In the genomic region with DNA sequence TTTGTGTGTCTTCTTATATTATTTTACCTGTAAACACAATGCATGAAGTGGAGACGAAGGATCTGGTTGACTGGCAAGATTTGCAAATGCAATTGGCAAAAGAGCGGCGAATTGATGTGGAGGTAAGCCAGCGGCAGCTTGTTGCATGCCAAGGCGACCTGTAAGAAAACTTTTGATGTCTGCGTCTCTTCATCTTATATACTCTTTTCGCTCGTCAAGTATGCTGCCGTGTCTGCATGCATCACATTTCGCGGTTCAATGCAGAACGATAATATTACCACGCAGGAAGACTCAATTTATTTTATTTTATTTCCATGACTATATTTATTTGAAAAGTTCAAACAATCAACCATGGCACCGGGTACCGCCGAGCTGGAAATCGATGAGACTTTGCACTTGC, we compare ENCODE assay signal across 8 worm cellular contexts.
TF ChIP-seq lines count a peak whose summit lies in the region.

TSS of gene vps-33.2 (plus strand) at position 244 of the 400 bp plus-strand sequence.

TF ChIP-seq in whole organism, L1 larva, 84 proteins besides CTCF, POLR2A, EP300 and RAD21 (continues in another document):
- no peak for TF ChIP-seq ceh-88 (GFP tag; IDR thresholded peaks at IDR 0.05; lab: Robert Waterston, UW)
- peak; percentile 63 for TF ChIP-seq tbx-2 (tag; optimal IDR thresholded peaks at IDR 0.05; lab: Kevin White, UChicago)
- TF ChIP-seq zip-4 (GFP tag; optimal IDR thresholded peaks at IDR 0.05; lab: Kevin White, UChicago) = no peak
- TF ChIP-seq nhr-76 (tag; optimal IDR thresholded peaks at IDR 0.05; lab: Kevin White, UChicago) = no peak
- TF ChIP-seq nhr-90 (tag; optimal IDR thresholded peaks at IDR 0.05; lab: Kevin White, UChicago; ENCODE audit: poor library complexity) = peak; percentile 0
- peak; percentile 55 to 61 for TF ChIP-seq lsy-2 (tag; optimal IDR thresholded peaks at IDR 0.05; lab: Kevin White, UChicago)
- peak; percentile 95 for TF ChIP-seq F16B12.6 (tag; optimal IDR thresholded peaks at IDR 0.05; lab: Kevin White, UChicago)
- peak; percentile 25 for TF ChIP-seq pag-3 (tag; optimal IDR thresholded peaks at IDR 0.05; lab: Kevin White, UChicago; ENCODE audit: borderline replicate concordance, insufficient read depth)
- TF ChIP-seq ceh-63 (GFP tag; optimal IDR thresholded peaks at IDR 0.05; lab: Kevin White, UChicago) = no peak
- no peak for TF ChIP-seq sptf-1 (tag; optimal IDR thresholded peaks at IDR 0.05; lab: Kevin White, UChicago)

TF ChIP-seq in whole organism, L2 larva, 48 proteins besides CTCF, POLR2A, EP300 and RAD21 (continues in another document):
- TF ChIP-seq sma-3 (GFP tag; optimal IDR thresholded peaks at IDR 0.05; lab: Kevin White, UChicago) (peak; percentile 20), ztf-4 (tag; optimal IDR thresholded peaks at IDR 0.05; lab: Kevin White, UChicago) (no peak), egl-27 (tag; optimal IDR thresholded peaks at IDR 0.05; lab: Kevin White, UChicago) (no peak), sma-9 (GFP tag; optimal IDR thresholded peaks at IDR 0.05; lab: Kevin White, UChicago) (peak; percentile 58), sma-9 (tag; optimal IDR thresholded peaks at IDR 0.05; lab: Kevin White, UChicago) (no peak), sem-4 (tag; optimal IDR thresholded peaks at IDR 0.05; lab: Kevin White, UChicago) (no peak), ZK546.5 (tag; optimal IDR thresholded peaks at IDR 0.05; lab: Kevin White, UChicago) (no peak), mab-5 (tag; optimal IDR thresholded peaks at IDR 0.05; lab: Kevin White, UChicago) (no peak), snpc-4 (tag; optimal IDR thresholded peaks at IDR 0.05; lab: Kevin White, UChicago) (no peak), dmd-4 (tag; optimal IDR thresholded peaks at IDR 0.05; lab: Kevin White, UChicago) (no peak), nhr-10 (tag; optimal IDR thresholded peaks at IDR 0.05; lab: Kevin White, UChicago) (no peak), lin-39 (tag; optimal IDR thresholded peaks at IDR 0.05; lab: Kevin White, UChicago) (no peak)

TF ChIP-seq in whole organism, L3 larva, 47 proteins besides CTCF, POLR2A, EP300 and RAD21:
- no peak for TF ChIP-seq nhr-67 (tag; optimal IDR thresholded peaks at IDR 0.05; lab: Kevin White, UChicago)
- peak; percentile 19 for TF ChIP-seq elt-2 (tag; optimal IDR thresholded peaks at IDR 0.05; lab: Kevin White, UChicago)
- TF ChIP-seq lin-39 (tag; optimal IDR thresholded peaks at IDR 0.05; lab: Kevin White, UChicago) = peak; percentile 24
- peak; percentile 54 for TF ChIP-seq nfya-1 (tag; optimal IDR thresholded peaks at IDR 0.05; lab: Kevin White, UChicago; ENCODE audit: insufficient read depth)
- peak; percentile 3 for TF ChIP-seq nhr-25 (tag; optimal IDR thresholded peaks at IDR 0.05; lab: Kevin White, UChicago)
- peak; percentile 33 for TF ChIP-seq lsy-12 (tag; optimal IDR thresholded peaks at IDR 0.05; lab: Kevin White, UChicago)
- no peak for TF ChIP-seq fkh-2 (tag; optimal IDR thresholded peaks at IDR 0.05; lab: Kevin White, UChicago)
- TF ChIP-seq nhr-76 (tag; optimal IDR thresholded peaks at IDR 0.05; lab: Kevin White, UChicago) = no peak
- TF ChIP-seq hmg-11 (tag; optimal IDR thresholded peaks at IDR 0.05; lab: Kevin White, UChicago) = peak; percentile 80
- no peak for TF ChIP-seq ZK546.5 (tag; optimal IDR thresholded peaks at IDR 0.05; lab: Kevin White, UChicago)
- TF ChIP-seq nhr-23 (tag; optimal IDR thresholded peaks at IDR 0.05; lab: Kevin White, UChicago) = peak; percentile 9
TF ChIP-seq in whole organism, L3 larva: peak in this region for 7.

TF ChIP-seq in whole organism, L4 larva, 104 proteins besides CTCF, POLR2A, EP300 and RAD21 (continues in another document):
- TF ChIP-seq nhr-48 (tag; optimal IDR thresholded peaks at IDR 0.05; lab: Kevin White, UChicago) (no peak), dmd-8 (GFP tag; IDR thresholded peaks at IDR 0.05; lab: Robert Waterston, UW) (no peak), mep-1 (tag; optimal IDR thresholded peaks at IDR 0.05; lab: Kevin White, UChicago) (peak; percentile 1), mxl-3 (GFP tag; optimal IDR thresholded peaks at IDR 0.05; lab: Kevin White, UChicago) (no peak), mes-2 (tag; optimal IDR thresholded peaks at IDR 0.05; lab: Kevin White, UChicago; ENCODE audit: poor library complexity, severe bottlenecking) (peak; percentile 70), snpc-1.2 (GFP tag; IDR thresholded peaks at IDR 0.05; lab: Robert Waterston, UW) (no peak), nhr-237 (tag; optimal IDR thresholded peaks at IDR 0.05; lab: Kevin White, UChicago) (no peak), F49E8.2 (tag; optimal IDR thresholded peaks at IDR 0.05; lab: Kevin White, UChicago; ENCODE audit: borderline replicate concordance) (peak; percentile 20), daf-8 (GFP tag; IDR thresholded peaks at IDR 0.05; lab: Robert Waterston, UW) (no peak), snpc-4 (tag; optimal IDR thresholded peaks at IDR 0.05; lab: Kevin White, UChicago) (no peak), lir-3 (tag; optimal IDR thresholded peaks at IDR 0.05; lab: Kevin White, UChicago) (no peak)

TF ChIP-seq in whole organism, late embryonic, 69 proteins besides CTCF, POLR2A, EP300 and RAD21:
- peak; percentile 34 for TF ChIP-seq nfya-1 (tag; optimal IDR thresholded peaks at IDR 0.05; lab: Kevin White, UChicago)
- no peak for TF ChIP-seq ama-1 (optimal IDR thresholded peaks at IDR 0.05; lab: Kevin White, UChicago)
TF ChIP-seq in whole organism, late embryonic: peak in this region for 1.

TF ChIP-seq in whole organism, midembryonic, 9 proteins besides CTCF, POLR2A, EP300 and RAD21:
- TF ChIP-seq klf-2 (GFP tag; conservative IDR thresholded peaks at IDR 0.05; lab: Robert Waterston, UW) (no peak), ztf-23 (GFP tag; IDR thresholded peaks at IDR 0.05; lab: Robert Waterston, UW) (peak; percentile 75)
TF ChIP-seq in whole organism, midembryonic: peak in this region for 1.

TF ChIP-seq in whole organism, mixed stage, embryonic, 35 proteins besides CTCF, POLR2A, EP300 and RAD21:
- TF ChIP-seq nhr-12 (tag; optimal IDR thresholded peaks at IDR 0.05; lab: Kevin White, UChicago) (no peak), ceh-83 (GFP tag; optimal IDR thresholded peaks at IDR 0.05; lab: Kevin White, UChicago) (no peak), tbx-8 (GFP tag; optimal IDR thresholded peaks at IDR 0.05; lab: Kevin White, UChicago) (no peak), bed-3 (GFP tag; optimal IDR thresholded peaks at IDR 0.05; lab: Kevin White, UChicago) (no peak), lin-13 (tag; optimal IDR thresholded peaks at IDR 0.05; lab: Kevin White, UChicago) (peak; percentile 6), pha-4 (tag; optimal IDR thresholded peaks at IDR 0.05; lab: Kevin White, UChicago) (peak; percentile 42), ceh-39 (tag; optimal IDR thresholded peaks at IDR 0.05; lab: Kevin White, UChicago) (peak; percentile 19), mab-5 (tag; optimal IDR thresholded peaks at IDR 0.05; lab: Kevin White, UChicago) (no peak), ham-2 (GFP tag; optimal IDR thresholded peaks at IDR 0.05; lab: Kevin White, UChicago) (peak; percentile 79), nhr-28 (tag; optimal IDR thresholded peaks at IDR 0.05; lab: Kevin White, UChicago) (no peak), ztf-11 (tag; optimal IDR thresholded peaks at IDR 0.05; lab: Kevin White, UChicago) (no peak), lsy-2 (tag; optimal IDR thresholded peaks at IDR 0.05; lab: Kevin White, UChicago) (no peak), elt-3 (tag; optimal IDR thresholded peaks at IDR 0.05; lab: Kevin White, UChicago) (no peak), cnd-1 (tag; optimal IDR thresholded peaks at IDR 0.05; lab: Kevin White, UChicago) (peak; percentile 29)

TF ChIP-seq in whole organism, young adult, 124 proteins besides CTCF, POLR2A, EP300 and RAD21 (continues in another document):
- TF ChIP-seq mxl-1 (tag; optimal IDR thresholded peaks at IDR 0.05; lab: Kevin White, UChicago) = no peak
- no peak for TF ChIP-seq snpc-4 (GFP tag; optimal IDR thresholded peaks at IDR 0.05; lab: Kevin White, UChicago)
- peak in 1 of 4 experiments; percentile 4 for TF ChIP-seq snpc-4 (tag; optimal IDR thresholded peaks at IDR 0.05; lab: Kevin White, UChicago)
- TF ChIP-seq attf-6 (GFP tag; IDR thresholded peaks at IDR 0.05; lab: Robert Waterston, UW) = no peak
- TF ChIP-seq mel-28 (tag; optimal IDR thresholded peaks at IDR 0.05; lab: Kevin White, UChicago; ENCODE audit: borderline replicate concordance) = no peak
- no peak for TF ChIP-seq akir-1 (GFP tag; optimal IDR thresholded peaks at IDR 0.05; lab: Kevin White, UChicago)
- TF ChIP-seq let-526 (GFP tag; IDR thresholded peaks at IDR 0.05; lab: Robert Waterston, UW) = no peak
- TF ChIP-seq cebp-1 (GFP tag; IDR thresholded peaks at IDR 0.05; lab: Robert Waterston, UW) = no peak
- TF ChIP-seq cebp-1 (tag; optimal IDR thresholded peaks at IDR 0.05; lab: Kevin White, UChicago) = peak; percentile 41
- TF ChIP-seq nhr-90 (tag; optimal IDR thresholded peaks at IDR 0.05; lab: Kevin White, UChicago) = no peak
- no peak for TF ChIP-seq K11D2.4 (GFP tag; IDR thresholded peaks at IDR 0.05; lab: Robert Waterston, UW)
- peak; percentile 50 for TF ChIP-seq lsl-1 (GFP tag; optimal IDR thresholded peaks at IDR 0.05; lab: Kevin White, UChicago)
- TF ChIP-seq unc-62 (GFP tag; optimal IDR thresholded peaks at IDR 0.05; lab: Kevin White, UChicago) = no peak
- TF ChIP-seq lir-1 (GFP tag; conservative IDR thresholded peaks at IDR 0.05; lab: Robert Waterston, UW) = no peak
- TF ChIP-seq sea-2 (GFP tag; IDR thresholded peaks at IDR 0.05; lab: Robert Waterston, UW) = no peak
- TF ChIP-seq dox-1 (GFP tag; IDR thresholded peaks at IDR 0.05; lab: Robert Waterston, UW) = peak; percentile 38; the same call in 1 of the 2 replicates
- TF ChIP-seq Y53G8AR.9 (GFP tag; conservative IDR thresholded peaks at IDR 0.05; lab: Robert Waterston, UW) = no peak
- TF ChIP-seq ztf-26 (tag; optimal IDR thresholded peaks at IDR 0.05; lab: Kevin White, UChicago) = no peak
- TF ChIP-seq ZK185.1 (tag; optimal IDR thresholded peaks at IDR 0.05; lab: Kevin White, UChicago; ENCODE audit: poor library complexity, severe bottlenecking) = peak; percentile 34
- no peak for TF ChIP-seq sptf-2 (GFP tag; optimal IDR thresholded peaks at IDR 0.05; lab: Kevin White, UChicago)
- TF ChIP-seq cebp-2 (GFP tag; IDR thresholded peaks at IDR 0.05; lab: Robert Waterston, UW) = no peak
- TF ChIP-seq F55B11.4 (tag; optimal IDR thresholded peaks at IDR 0.05; lab: Kevin White, UChicago; ENCODE audit: borderline replicate concordance, insufficient read depth) = no peak
- peak; percentile 64 for TF ChIP-seq madf-6 (GFP tag; IDR thresholded peaks at IDR 0.05; lab: Robert Waterston, UW)
- no peak for TF ChIP-seq aptf-3 (GFP tag; IDR thresholded peaks at IDR 0.05; lab: Robert Waterston, UW)
- TF ChIP-seq snpc-3.4 (tag; optimal IDR thresholded peaks at IDR 0.05; lab: Kevin White, UChicago) = no peak
- no peak for TF ChIP-seq egrh-3 (GFP tag; IDR thresholded peaks at IDR 0.05; lab: Robert Waterston, UW)
- TF ChIP-seq lin-40 (tag; optimal IDR thresholded peaks at IDR 0.05; lab: Kevin White, UChicago) = peak; percentile 3
- peak; percentile 47; the same call in 1 of the 2 replicates for TF ChIP-seq mcd-1 (GFP tag; IDR thresholded peaks at IDR 0.05; lab: Robert Waterston, UW)
- TF ChIP-seq attf-3 (GFP tag; conservative IDR thresholded peaks at IDR 0.05; lab: Robert Waterston, UW) = 0 out of 2 replicates have a peak, but pooled peaks have one; percentile 33
